Fruit fly (Drosophila melanogaster) whole organism, prepupa: Measurements from ENCODE around the gene Iyd.

ENCODE experiments used
- CG10631 ChIP-seq: fragments of 200-800 bp; sonication (Bioruptor generic); optimal IDR thresholded peaks from 2 replicates; lab custom pipeline; 2016; ENCODE audit warnings: missing biosample characterization, missing genetic modification characterization
- CG11294 ChIP-seq: fragments of 200-800 bp; sonication (Bioruptor generic); IDR thresholded peaks from 2 replicates; pipeline ENCODE4 v1.3.6; 2022; ENCODE audit warnings: missing biosample characterization, missing genetic modification characterization
- CG11762 ChIP-seq: fragments of 200-800 bp; sonication (Bioruptor generic); optimal IDR thresholded peaks from 3 replicates; lab custom pipeline; 2016; ENCODE audit warnings: missing biosample characterization, missing genetic modification characterization; ENCODE audit not compliant: insufficient read depth
- CG11902 ChIP-seq: fragments of 200-800 bp; sonication (Bioruptor generic); optimal IDR thresholded peaks from 3 replicates; lab custom pipeline; 2016; ENCODE audit warnings: missing biosample characterization, missing genetic modification characterization
- CG15336 ChIP-seq: fragments of 200-800 bp; sonication (Bioruptor generic); IDR thresholded peaks from 2 replicates; pipeline ENCODE4 v1.3.6; 2022; ENCODE audit warnings: missing biosample characterization, missing genetic modification characterization
- CG1621 ChIP-seq: fragments of 200-800 bp; sonication (Bioruptor generic); optimal IDR thresholded peaks from 3 replicates; lab custom pipeline; 2018; ENCODE audit warnings: missing biosample characterization, mild to moderate bottlenecking, missing genetic modification characterization
- CG3032 ChIP-seq: fragments of 200-800 bp; optimal IDR thresholded peaks from 2 replicates; lab custom pipeline; 2019; ENCODE audit warnings: missing biosample characterization, mild to moderate bottlenecking, missing genetic modification characterization, moderate library complexity
- CG31627 ChIP-seq: fragments of 200-800 bp; sonication (Bioruptor generic); optimal IDR thresholded peaks from 3 replicates; lab custom pipeline; 2016; ENCODE audit warnings: missing biosample characterization, missing genetic modification characterization
- CG32006 ChIP-seq: fragments of 200-800 bp; sonication (Bioruptor generic); optimal IDR thresholded peaks from 3 replicates; lab custom pipeline; 2017; ENCODE audit warnings: missing biosample characterization, mild to moderate bottlenecking, missing genetic modification characterization
- CG34406 ChIP-seq: fragments of 200-800 bp; sonication (Bioruptor generic); optimal IDR thresholded peaks from 3 replicates; lab custom pipeline; 2016; ENCODE audit warnings: missing biosample characterization, missing genetic modification characterization
- CG4318 ChIP-seq: fragments of 200-800 bp; sonication (Bioruptor generic); optimal IDR thresholded peaks from 3 replicates; lab custom pipeline; 2017; ENCODE audit warnings: missing biosample characterization, mild to moderate bottlenecking, missing genetic modification characterization
- CG6163 ChIP-seq: fragments of 200-800 bp; sonication (Bioruptor generic); IDR thresholded peaks from 3 replicates; pipeline ENCODE4 v1.3.6; 2022; ENCODE audit warnings: missing biosample characterization, missing genetic modification characterization
- CG6276 ChIP-seq: fragments of 200-800 bp; sonication (Bioruptor generic); optimal IDR thresholded peaks from 2 replicates; lab custom pipeline; 2017; ENCODE audit warnings: missing biosample characterization, mild to moderate bottlenecking, missing genetic modification characterization
- CG6792 ChIP-seq: fragments of 200-800 bp; sonication (Bioruptor generic); optimal IDR thresholded peaks from 3 replicates; lab custom pipeline; 2016; ENCODE audit warnings: missing biosample characterization, missing genetic modification characterization
- CG6808 ChIP-seq: fragments of 200-800 bp; sonication (Bioruptor generic); optimal IDR thresholded peaks from 3 replicates; lab custom pipeline; 2017; ENCODE audit warnings: missing biosample characterization, missing genetic modification characterization, mild to moderate bottlenecking, moderate library complexity, missing genetic modification reagents
- CG6854 ChIP-seq: fragments of 200-800 bp; sonication (Bioruptor generic); optimal IDR thresholded peaks from 2 replicates; lab custom pipeline; 2017; ENCODE audit warnings: missing biosample characterization, mild to moderate bottlenecking, missing genetic modification characterization
- CG7368 ChIP-seq: fragments of 200-800 bp; sonication (Bioruptor generic); optimal IDR thresholded peaks from 3 replicates; lab custom pipeline; 2016; ENCODE audit warnings: missing biosample characterization, missing genetic modification characterization
- CG8119 ChIP-seq: fragments of 200-800 bp; sonication (Bioruptor generic); IDR thresholded peaks from 3 replicates; pipeline ENCODE4 v1.3.6; 2022; ENCODE audit warnings: missing biosample characterization, missing genetic modification characterization
- CG8319 ChIP-seq: fragments of 200-800 bp; sonication (Bioruptor generic); optimal IDR thresholded peaks from 3 replicates; lab custom pipeline; 2016; ENCODE audit warnings: missing biosample characterization, missing genetic modification characterization
- CG8632 ChIP-seq: fragments of 200-800 bp; sonication (Bioruptor generic); optimal IDR thresholded peaks from 3 replicates; lab custom pipeline; 2016; ENCODE audit warnings: missing biosample characterization, missing genetic modification characterization
- CG9139 ChIP-seq: fragments of 200-800 bp; sonication (Bioruptor generic); optimal IDR thresholded peaks from 3 replicates; lab custom pipeline; 2017; ENCODE audit warnings: missing biosample characterization, mild to moderate bottlenecking, missing genetic modification characterization
- Eip75B ChIP-seq: fragments of 200-800 bp; sonication (Bioruptor generic); optimal IDR thresholded peaks from 3 replicates; lab custom pipeline; 2016; ENCODE audit warnings: missing biosample characterization, missing genetic modification characterization
- Eip78C ChIP-seq: fragments of 200-800 bp; sonication (Bioruptor generic); peaks from one replicate; lab custom pipeline; 2016; ENCODE audit warnings: missing biosample characterization, missing genetic modification characterization
- Eip93F ChIP-seq: fragments of 200-800 bp; sonication (Bioruptor generic); optimal IDR thresholded peaks from 2 replicates; lab custom pipeline; 2016; ENCODE audit warnings: missing biosample characterization, mild to moderate bottlenecking, missing genetic modification characterization
- Ets21C ChIP-seq: fragments of 200-800 bp; sonication (Bioruptor generic); optimal IDR thresholded peaks from 3 replicates; lab custom pipeline; 2016; ENCODE audit warnings: missing biosample characterization, missing genetic modification characterization
- Ets96B ChIP-seq: fragments of 200-800 bp; optimal IDR thresholded peaks from 2 replicates; lab custom pipeline; 2019; ENCODE audit warnings: missing biosample characterization, mild to moderate bottlenecking, missing genetic modification characterization, moderate library complexity
- Gug ChIP-seq: fragments of 200-800 bp; sonication (Bioruptor generic); IDR thresholded peaks from 2 replicates; pipeline ENCODE4 v1.3.6; 2022; ENCODE audit warnings: missing biosample characterization, missing genetic modification characterization
- Hr38 ChIP-seq: sonication (Bioruptor generic); optimal IDR thresholded peaks from 2 replicates; lab custom pipeline; 2016; ENCODE audit warnings: missing biosample characterization, missing genetic modification characterization
- Hr39 ChIP-seq: fragments of 200-800 bp; sonication (Bioruptor generic); optimal IDR thresholded peaks from 2 replicates; lab custom pipeline; 2016; ENCODE audit warnings: missing biosample characterization, missing genetic modification characterization
- Hr4 ChIP-seq: fragments of 200-800 bp; sonication (Bioruptor generic); optimal IDR thresholded peaks from 3 replicates; lab custom pipeline; 2016; ENCODE audit warnings: missing biosample characterization, missing genetic modification characterization
- Lpt ChIP-seq: fragments of 200-800 bp; sonication (Bioruptor generic); optimal IDR thresholded peaks from 3 replicates; lab custom pipeline; 2016; ENCODE audit warnings: missing biosample characterization, missing genetic modification characterization
- Met ChIP-seq: fragments of 200-800 bp; sonication (Bioruptor generic); optimal IDR thresholded peaks from 3 replicates; lab custom pipeline; 2016; ENCODE audit warnings: missing biosample characterization, missing genetic modification characterization
- OdsH ChIP-seq: fragments of 200-800 bp; sonication (Bioruptor generic); optimal IDR thresholded peaks from 3 replicates; lab custom pipeline; 2016; ENCODE audit warnings: missing biosample characterization, missing genetic modification characterization
- Sox102F ChIP-seq: fragments of 200-800 bp; sonication (Bioruptor generic); optimal IDR thresholded peaks from 2 replicates; lab custom pipeline; 2016; ENCODE audit warnings: missing biosample characterization, mild to moderate bottlenecking, missing genetic modification characterization
- Sox14 ChIP-seq: fragments of 200-800 bp; sonication (Bioruptor generic); optimal IDR thresholded peaks from 3 replicates; lab custom pipeline; 2016; ENCODE audit warnings: missing biosample characterization, missing genetic modification characterization
- Sox15 ChIP-seq: fragments of 200-800 bp; sonication (Bioruptor generic); optimal IDR thresholded peaks from 3 replicates; lab custom pipeline; 2016; ENCODE audit warnings: missing biosample characterization, missing genetic modification characterization
- dac ChIP-seq: fragments of 200-800 bp; sonication (Bioruptor generic); optimal IDR thresholded peaks from 2 replicates; lab custom pipeline; 2017; ENCODE audit warnings: missing biosample characterization, mild to moderate bottlenecking, missing genetic modification characterization
- eg ChIP-seq: fragments of 200-800 bp; sonication (Bioruptor generic); IDR thresholded peaks from 3 replicates; pipeline ENCODE4 v1.3.6; 2022; ENCODE audit warnings: missing biosample characterization, missing genetic modification characterization
- esn ChIP-seq: fragments of 200-800 bp; sonication (Bioruptor generic); optimal IDR thresholded peaks from 2 replicates; lab custom pipeline; 2016; ENCODE audit warnings: missing biosample characterization, mild to moderate bottlenecking, missing genetic modification characterization, moderate library complexity
- fd59A ChIP-seq: fragments of 200-800 bp; sonication (Bioruptor generic); optimal IDR thresholded peaks from 2 replicates; lab custom pipeline; 2017; ENCODE audit warnings: missing biosample characterization, mild to moderate bottlenecking, missing genetic modification characterization, missing genetic modification reagents
- fd85E ChIP-seq: fragments of 200-800 bp; sonication (Bioruptor generic); optimal IDR thresholded peaks from 3 replicates; lab custom pipeline; 2016; ENCODE audit warnings: missing biosample characterization, missing genetic modification characterization
- fkh ChIP-seq: fragments of 200-800 bp; sonication (Bioruptor generic); optimal IDR thresholded peaks from 3 replicates; lab custom pipeline; 2017; ENCODE audit warnings: missing biosample characterization, mild to moderate bottlenecking, missing genetic modification characterization, moderate library complexity
- lz ChIP-seq: fragments of 200-800 bp; sonication (Bioruptor generic); optimal IDR thresholded peaks from 3 replicates; lab custom pipeline; 2016; ENCODE audit warnings: missing biosample characterization, missing genetic modification characterization
- net ChIP-seq: fragments of 200-800 bp; sonication (Bioruptor generic); optimal IDR thresholded peaks from 3 replicates; lab custom pipeline; 2016; ENCODE audit warnings: missing biosample characterization, missing genetic modification characterization
- pdm3 ChIP-seq: fragments of 200-800 bp; sonication (Bioruptor generic); optimal IDR thresholded peaks from 3 replicates; lab custom pipeline; 2016; ENCODE audit warnings: missing biosample characterization, missing genetic modification characterization
- salr ChIP-seq, 2 experiments: fragments of 200-800 bp; sonication (Bioruptor generic); optimal IDR thresholded peaks; 3 replicates each; lab custom pipeline; 2016 to 2018; ENCODE audit warnings: missing biosample characterization in 2 of 2, missing genetic modification characterization in 2 of 2, mild to moderate bottlenecking in 1 of 2
- spab ChIP-seq: fragments of 200-800 bp; sonication (Bioruptor generic); optimal IDR thresholded peaks from 2 replicates; lab custom pipeline; 2017; ENCODE audit warnings: missing biosample characterization, mild to moderate bottlenecking, missing genetic modification characterization, missing genetic modification reagents
- ss ChIP-seq, 2 experiments: fragments of 200-800 bp; sonication (Bioruptor generic); optimal IDR thresholded peaks; 2 replicates in 1 of 2; 3 replicates in 1 of 2; lab custom pipeline; 2017 to 2018; ENCODE audit warnings: mild to moderate bottlenecking in 2 of 2, missing biosample characterization in 2 of 2, missing genetic modification characterization in 2 of 2, moderate library complexity in 1 of 2
- svp ChIP-seq: fragments of 200-800 bp; sonication (Bioruptor generic); peaks from one replicate; lab custom pipeline; 2016; ENCODE audit warnings: missing biosample characterization, missing genetic modification characterization
- topi ChIP-seq: fragments of 200-800 bp; sonication (Bioruptor generic); optimal IDR thresholded peaks from 3 replicates; lab custom pipeline; 2016; ENCODE audit warnings: missing biosample characterization, missing genetic modification characterization
- vri ChIP-seq: fragments of 200-800 bp; sonication (Bioruptor generic); optimal IDR thresholded peaks from 3 replicates; lab custom pipeline; 2016; ENCODE audit warnings: missing biosample characterization, mild to moderate bottlenecking, missing genetic modification characterization

The Iyd gene

DNA sequence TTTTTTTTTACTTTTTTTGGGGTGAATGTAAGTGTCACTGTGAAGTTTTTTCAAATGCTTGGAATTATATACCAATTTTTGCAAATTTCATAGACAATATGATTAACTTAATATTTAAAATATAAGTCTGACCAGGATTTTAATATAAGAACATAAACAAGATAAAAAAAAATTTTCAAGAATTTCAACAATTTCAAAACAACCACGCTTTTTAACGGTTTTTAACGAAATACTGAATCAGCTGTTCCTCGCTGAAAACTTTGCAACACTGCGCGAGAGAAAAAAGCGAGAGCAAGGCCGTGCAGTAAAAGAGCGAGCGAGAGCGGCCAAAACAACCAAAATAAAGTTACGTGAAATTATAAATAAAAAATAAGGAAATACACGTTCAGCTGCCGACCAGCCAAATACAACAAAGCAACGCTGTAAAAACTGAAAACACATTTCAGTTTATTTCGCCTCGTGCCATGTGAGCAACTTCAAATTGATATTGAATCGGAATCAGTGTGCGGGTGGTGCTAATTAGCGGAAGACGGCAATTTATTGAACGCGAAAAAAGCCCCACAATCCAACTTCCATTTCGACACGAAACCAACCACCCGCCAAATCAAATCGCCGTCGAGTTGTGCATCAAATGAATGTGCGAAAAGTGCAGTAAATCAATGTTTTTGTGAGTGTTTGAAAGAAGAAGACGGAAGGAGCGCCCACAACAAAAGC lies at the start of gene Iyd, which contains the start of the genes CG46439 and CG33947:
TSS of gene Iyd (minus strand) at position 51 of the 714 bp plus-strand sequence.
TSS of gene CG46439 (minus strand) at position 51 of the 714 bp plus-strand sequence.
TSS of gene CG33947 (plus strand) at position 302 of the 714 bp plus-strand sequence.
- TF ChIP-seq esn (GFP tag; lab: Kevin White, UChicago), result peak; percentile 53
- peak; percentile 91 for TF ChIP-seq CG6854
- peak; percentile 29 for TF ChIP-seq Hr4 (GFP tag; lab: Kevin White, UChicago)
- peak; percentile 67 for TF ChIP-seq Eip75B
- peak; percentile 71 for TF ChIP-seq Eip93F (GFP tag; lab: Kevin White, UChicago)
- TF ChIP-seq CG11294 (GFP tag; lab: Robert Waterston, UW), result no peak; the same call in 1 of the 2 replicates
- peak; percentile 31 for TF ChIP-seq CG7368 (GFP tag; lab: Kevin White, UChicago)
- TF ChIP-seq CG32006 (GFP tag; lab: Kevin White, UChicago), result peak; percentile 55
- peak; percentile 3 for TF ChIP-seq CG11762 (GFP tag; lab: Kevin White, UChicago)
- TF ChIP-seq CG3032 (tag; lab: Kevin White, UChicago), result peak; percentile 62
- no peak for TF ChIP-seq fkh (GFP tag; lab: Kevin White, UChicago)
- TF ChIP-seq CG6808, result peak; percentile 85
- no peak for TF ChIP-seq Hr39 (GFP tag; lab: Kevin White, UChicago)
- TF ChIP-seq Lpt, result peak; percentile 69
- peak in 1 of 2 experiments; percentile 9 for TF ChIP-seq salr (GFP tag; optimal IDR thresholded peaks at IDR 0.05; lab: Kevin White, UChicago)
- TF ChIP-seq Gug (GFP tag; lab: Robert Waterston, UW), result peak; percentile 55; the same call in 1 of the 2 replicates
- TF ChIP-seq CG8632 (GFP tag; lab: Kevin White, UChicago), result no peak
- peak; percentile 58 for TF ChIP-seq Sox14 (GFP tag; lab: Kevin White, UChicago)
- TF ChIP-seq CG34406 (GFP tag; lab: Kevin White, UChicago), result peak; percentile 46
- TF ChIP-seq pdm3, result peak; percentile 36
- no peak for TF ChIP-seq CG31627
- peak; percentile 18 for TF ChIP-seq dac (GFP tag; lab: Kevin White, UChicago)
- TF ChIP-seq CG8119 (GFP tag; lab: Robert Waterston, UW), result peak; percentile 84; the same call in 2 of the 3 replicates
- TF ChIP-seq CG11902 (GFP tag; lab: Kevin White, UChicago), result no peak
- TF ChIP-seq CG6792, result peak; percentile 46
- peak; percentile 83 for TF ChIP-seq Eip78C (GFP tag; lab: Kevin White, UChicago)
- no peak for TF ChIP-seq Ets21C (GFP tag; lab: Kevin White, UChicago)
- TF ChIP-seq CG9139 (GFP tag; lab: Kevin White, UChicago), result peak; percentile 80
- peak; percentile 51 for TF ChIP-seq topi (GFP tag; lab: Kevin White, UChicago)
- TF ChIP-seq OdsH (GFP tag; lab: Kevin White, UChicago), result peak; percentile 30
- no peak for TF ChIP-seq CG4318 (GFP tag; lab: Kevin White, UChicago)
- TF ChIP-seq spab (GFP tag; lab: Kevin White, UChicago), result peak; percentile 70
- peak; percentile 90 for TF ChIP-seq CG6163 (GFP tag; lab: Robert Waterston, UW)
- peak; percentile 80 for TF ChIP-seq CG15336 (GFP tag; lab: Robert Waterston, UW)
- TF ChIP-seq svp, result peak; percentile 47
- no peak for TF ChIP-seq CG10631 (GFP tag; lab: Kevin White, UChicago)
- TF ChIP-seq eg (GFP tag; lab: Robert Waterston, UW), result peak; percentile 90
- no peak for TF ChIP-seq fd85E
- TF ChIP-seq Sox15, result no peak
- TF ChIP-seq vri (GFP tag; lab: Kevin White, UChicago), result peak; percentile 79
- peak; percentile 30 for TF ChIP-seq net (GFP tag; lab: Kevin White, UChicago)
- peak; percentile 46 for TF ChIP-seq Sox102F (GFP tag; lab: Kevin White, UChicago)
- TF ChIP-seq ss (GFP tag; optimal IDR thresholded peaks at IDR 0.05; lab: Kevin White, UChicago), result peak; percentile 61 to 77
- TF ChIP-seq Ets96B (tag; lab: Kevin White, UChicago), result peak; percentile 65
- peak; percentile 40 for TF ChIP-seq Met
- peak; percentile 86 for TF ChIP-seq CG6276 (GFP tag; lab: Kevin White, UChicago)
- no peak for TF ChIP-seq Hr38 (GFP tag; lab: Kevin White, UChicago)
- TF ChIP-seq fd59A (GFP tag; lab: Kevin White, UChicago), result no peak
- no peak for TF ChIP-seq CG8319 (GFP tag; lab: Kevin White, UChicago)
- TF ChIP-seq lz (GFP tag; lab: Kevin White, UChicago), result peak; percentile 24
- TF ChIP-seq CG1621 (tag; lab: Kevin White, UChicago), result peak; percentile 65
